Worm (Caenorhabditis elegans) whole organism, L1 larva: ENCODE measurements around the gene T06D4.2.

Experiments
- ceh-82 ChIP-seq, 3 experiments: fragments of 150-350 bp in 1 of 3; sonication (generic microtip) in 2 of 3; optimal IDR thresholded peaks; 2 replicates each; lab custom pipeline; 2014 to 2017; ENCODE audit warnings: missing biosample characterization in 3 of 3, missing genetic modification characterization in 3 of 3
- egl-27 ChIP-seq, 2 experiments: fragments of 150-350 bp in 1 of 2; sonication (generic microtip); optimal IDR thresholded peaks; 3 replicates each; lab custom pipeline; 2017 to 2018; ENCODE audit warnings: missing biosample characterization in 2 of 2, missing genetic modification characterization in 2 of 2, missing genetic modification reagents in 2 of 2
- fkh-8 ChIP-seq: sonication (generic microtip); optimal IDR thresholded peaks from 2 replicates; lab custom pipeline; 2016; ENCODE audit warnings: mild to moderate bottlenecking, missing genetic modification characterization, missing compliant biosample characterization
- isw-1 ChIP-seq: fragments of 200-800 bp; sonication (Bioruptor generic); IDR thresholded peaks from 2 replicates; pipeline ENCODE4 v1.3.6; 2022; ENCODE audit warnings: missing genetic modification characterization, missing compliant biosample characterization
- lin-13 ChIP-seq: fragments of 150-350 bp; optimal IDR thresholded peaks from 2 replicates; lab custom pipeline; 2014; ENCODE audit warnings: missing biosample characterization, missing genetic modification reagents, missing genetic modification characterization
- lin-35 ChIP-seq, 2 experiments: fragments of 150-350 bp; optimal IDR thresholded peaks; 2 replicates each; lab custom pipeline; 2014; ENCODE audit warnings: missing biosample characterization in 2 of 2, missing genetic modification characterization in 2 of 2, missing genetic modification reagents in 2 of 2
- lir-3 ChIP-seq: sonication (generic microtip); optimal IDR thresholded peaks from 2 replicates; lab custom pipeline; 2016; ENCODE audit warnings: mild to moderate bottlenecking, missing genetic modification characterization, moderate library complexity, missing compliant biosample characterization; ENCODE audit not compliant: poor library complexity
- nhr-28 ChIP-seq: fragments of 150-350 bp; optimal IDR thresholded peaks from 2 replicates; lab custom pipeline; 2014; ENCODE audit warnings: missing biosample characterization, missing genetic modification characterization
- skn-1 ChIP-seq: fragments of 150-350 bp; optimal IDR thresholded peaks from 2 replicates; lab custom pipeline; 2014; ENCODE audit warnings: missing biosample characterization, missing genetic modification characterization
- snpc-4 ChIP-seq: fragments of 150-350 bp; optimal IDR thresholded peaks from 2 replicates; lab custom pipeline; 2014; ENCODE audit warnings: missing biosample characterization, missing genetic modification characterization
- unc-130 ChIP-seq: fragments of 150-350 bp; optimal IDR thresholded peaks from 2 replicates; lab custom pipeline; 2017; ENCODE audit warnings: missing biosample characterization, missing genetic modification characterization, inconsistent platforms
- vab-15 ChIP-seq: sonication (generic microtip); optimal IDR thresholded peaks from 2 replicates; lab custom pipeline; 2017; ENCODE audit warnings: missing genotype, mild to moderate bottlenecking, missing genetic modification characterization, missing compliant biosample characterization

DNA sequence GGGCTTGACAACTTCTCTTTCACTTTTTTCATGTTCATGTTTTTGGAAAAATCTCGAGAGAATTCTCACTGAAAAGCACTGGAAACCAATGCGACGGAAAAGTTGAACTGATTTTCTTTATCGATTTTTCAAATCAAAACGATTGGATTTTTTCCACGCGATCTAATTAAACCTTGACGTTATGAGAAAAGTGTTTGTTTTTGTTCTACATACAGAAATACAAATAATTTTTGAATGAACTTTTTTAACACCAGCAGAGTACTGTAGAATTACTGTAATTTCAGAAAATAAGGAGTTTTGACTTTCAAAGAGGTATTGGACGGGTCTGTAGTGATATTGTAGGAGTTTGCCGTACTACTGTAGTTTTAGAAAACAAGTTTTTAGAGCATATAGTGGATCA lies 17.1 kb upstream of the T06D4.2 start, which contains the start of gene nep-10:
- TF ChIP-seq nhr-28 (no peak), isw-1 (GFP tag; lab: Robert Waterston, UW) (no peak), unc-130 (tag; lab: Kevin White, UChicago) (no peak), skn-1 (no peak), lin-35 (GFP tag; optimal IDR thresholded peaks at IDR 0.05; lab: Kevin White, UChicago) (no peak), ceh-82 (tag; optimal IDR thresholded peaks at IDR 0.05; lab: Kevin White, UChicago) (no peak), vab-15 (no peak), lir-3 (tag; lab: Kevin White, UChicago) (no peak), fkh-8 (no peak), snpc-4 (tag; lab: Kevin White, UChicago) (no peak), lin-13 (GFP tag; lab: Kevin White, UChicago) (no peak), egl-27 (tag; optimal IDR thresholded peaks at IDR 0.05; lab: Kevin White, UChicago) (no peak)
